Fruit fly (Drosophila melanogaster) whole organism, pupa: ENCODE measurements around the gene hkb.

Experiments used
- CG10348 ChIP-seq: fragments of 200-800 bp; sonication (Bioruptor generic); IDR thresholded peaks from 2 replicates; pipeline ENCODE4 v1.3.6; 2022; ENCODE audit warnings: missing biosample characterization, missing genetic modification characterization
- CG12605 ChIP-seq: fragments of 200-800 bp; sonication (Bioruptor generic); IDR thresholded peaks from 2 replicates; pipeline ENCODE4 v1.3.6; 2022; ENCODE audit warnings: missing biosample characterization, missing genetic modification characterization
- CG13204 ChIP-seq: fragments of 200-800 bp; sonication (Bioruptor generic); optimal IDR thresholded peaks from 2 replicates; lab custom pipeline; 2018; ENCODE audit warnings: missing biosample characterization, mild to moderate bottlenecking, missing genetic modification characterization, moderate library complexity
- CG14655 ChIP-seq: fragments of 200-800 bp; sonication (Bioruptor generic); optimal IDR thresholded peaks from 3 replicates; lab custom pipeline; 2017; ENCODE audit warnings: mild to moderate bottlenecking, missing biosample characterization, missing genetic modification reagents, missing genetic modification characterization
- CG15710 ChIP-seq: fragments of 200-800 bp; sonication (Bioruptor generic); optimal IDR thresholded peaks from 2 replicates; lab custom pipeline; 2018; ENCODE audit warnings: missing biosample characterization, mild to moderate bottlenecking, missing genetic modification characterization, moderate library complexity
- CG17806 ChIP-seq: fragments of 200-800 bp; sonication (Bioruptor generic); optimal IDR thresholded peaks from 2 replicates; lab custom pipeline; 2018; ENCODE audit warnings: missing biosample characterization, mild to moderate bottlenecking, missing genetic modification characterization, moderate library complexity
- CG32121 ChIP-seq: fragments of 200-800 bp; sonication (Bioruptor generic); IDR thresholded peaks from 2 replicates; pipeline ENCODE4 v1.3.6; 2022; ENCODE audit warnings: missing biosample characterization, missing genetic modification characterization
- CG34367 ChIP-seq: fragments of 200-800 bp; sonication (Bioruptor generic); optimal IDR thresholded peaks from 2 replicates; lab custom pipeline; 2018; ENCODE audit warnings: missing biosample characterization, mild to moderate bottlenecking, missing genetic modification characterization
- CG4496 ChIP-seq: fragments of 200-800 bp; sonication (Bioruptor generic); IDR thresholded peaks from 3 replicates; pipeline ENCODE4 v1.3.6; 2022; ENCODE audit warnings: missing biosample characterization, missing genetic modification characterization
- CG8159 ChIP-seq: fragments of 200-800 bp; sonication (Bioruptor generic); optimal IDR thresholded peaks from 3 replicates; lab custom pipeline; 2018; ENCODE audit warnings: missing biosample characterization, mild to moderate bottlenecking, missing genetic modification characterization, moderate library complexity
- CG8301 ChIP-seq: fragments of 200-800 bp; sonication (Bioruptor generic); optimal IDR thresholded peaks from 2 replicates; lab custom pipeline; 2018; ENCODE audit warnings: missing biosample characterization, mild to moderate bottlenecking, missing genetic modification characterization
- CG9948 ChIP-seq: fragments of 200-800 bp; sonication (Bioruptor generic); optimal IDR thresholded peaks from 2 replicates; lab custom pipeline; 2018; ENCODE audit warnings: missing biosample characterization, mild to moderate bottlenecking, missing genetic modification characterization, moderate library complexity
- D1 ChIP-seq: fragments of 200-800 bp; sonication (Bioruptor generic); optimal IDR thresholded peaks from 2 replicates; lab custom pipeline; 2018; ENCODE audit warnings: missing biosample characterization, mild to moderate bottlenecking, missing genetic modification characterization, moderate library complexity
- EcR ChIP-seq: fragments of 200-800 bp; sonication (Bioruptor generic); optimal IDR thresholded peaks from 3 replicates; lab custom pipeline; 2019; ENCODE audit warnings: missing biosample characterization, missing genetic modification characterization, mild to moderate bottlenecking, moderate library complexity, missing genetic modification reagents
- Ets98B ChIP-seq: fragments of 200-800 bp; sonication (Bioruptor generic); IDR thresholded peaks from 2 replicates; pipeline ENCODE4 v1.3.6; 2022; ENCODE audit warnings: missing biosample characterization, missing genetic modification characterization
- Pif1A ChIP-seq: fragments of 200-800 bp; sonication (Bioruptor generic); optimal IDR thresholded peaks from 3 replicates; lab custom pipeline; 2016; ENCODE audit warnings: missing biosample characterization, missing genetic modification characterization
- Pif1B ChIP-seq: fragments of 200-800 bp; sonication (Bioruptor generic); optimal IDR thresholded peaks from 3 replicates; lab custom pipeline; 2016; ENCODE audit warnings: missing biosample characterization, missing genetic modification characterization
- Snoo ChIP-seq: fragments of 200-800 bp; sonication (Bioruptor generic); optimal IDR thresholded peaks from 3 replicates; lab custom pipeline; 2017; ENCODE audit warnings: missing biosample characterization, mild to moderate bottlenecking, missing genetic modification characterization, inconsistent platforms
- fd96Ca ChIP-seq: fragments of 200-800 bp; sonication (Bioruptor generic); IDR thresholded peaks from 3 replicates; pipeline ENCODE4 v1.3.6; 2022; ENCODE audit warnings: missing biosample characterization, missing genetic modification characterization
- gl ChIP-seq: fragments of 200-800 bp; sonication (Bioruptor generic); optimal IDR thresholded peaks from 2 replicates; lab custom pipeline; 2018; ENCODE audit warnings: missing biosample characterization, mild to moderate bottlenecking, missing genetic modification characterization
- rn ChIP-seq: fragments of 200-800 bp; sonication (Bioruptor generic); IDR thresholded peaks from 2 replicates; pipeline ENCODE4 v1.3.6; 2022; ENCODE audit warnings: missing biosample characterization, missing genetic modification characterization

The hkb gene

DNA sequence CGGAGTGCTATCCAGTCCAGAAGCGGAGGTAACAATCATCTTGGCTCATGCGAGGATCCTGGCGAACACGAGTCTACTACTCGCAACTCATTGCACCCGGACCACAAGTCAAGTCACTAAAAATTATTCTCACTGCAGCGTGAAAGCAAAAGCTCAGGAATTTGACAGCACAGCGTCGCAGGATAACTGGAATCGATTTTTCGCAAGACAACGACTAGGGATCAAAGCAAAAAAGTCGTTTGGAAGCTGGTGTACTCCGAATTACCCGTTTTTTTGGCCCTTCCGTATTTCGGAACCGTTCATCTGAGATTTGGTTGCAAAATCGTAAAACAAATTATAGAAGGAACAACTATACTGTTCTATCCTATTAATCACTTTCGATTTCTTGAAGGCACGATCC lies 27.9 kb downstream of the hkb start:
- TF ChIP-seq CG17806 (tag; lab: Kevin White, UChicago) (no peak), CG13204 (GFP tag; lab: Kevin White, UChicago) (no peak), D1 (tag; lab: Kevin White, UChicago) (no peak), CG34367 (tag; lab: Kevin White, UChicago) (no peak), EcR (GFP tag; lab: Kevin White, UChicago) (no peak), CG10348 (GFP tag; lab: Robert Waterston, UW) (no peak), Snoo (tag; lab: Kevin White, UChicago) (no peak), gl (tag; lab: Kevin White, UChicago) (no peak), CG4496 (GFP tag; lab: Robert Waterston, UW) (no peak), CG12605 (GFP tag; lab: Robert Waterston, UW) (no peak), fd96Ca (no peak)
- TF ChIP-seq, all 21 proteins: peak for 0

DNA sequence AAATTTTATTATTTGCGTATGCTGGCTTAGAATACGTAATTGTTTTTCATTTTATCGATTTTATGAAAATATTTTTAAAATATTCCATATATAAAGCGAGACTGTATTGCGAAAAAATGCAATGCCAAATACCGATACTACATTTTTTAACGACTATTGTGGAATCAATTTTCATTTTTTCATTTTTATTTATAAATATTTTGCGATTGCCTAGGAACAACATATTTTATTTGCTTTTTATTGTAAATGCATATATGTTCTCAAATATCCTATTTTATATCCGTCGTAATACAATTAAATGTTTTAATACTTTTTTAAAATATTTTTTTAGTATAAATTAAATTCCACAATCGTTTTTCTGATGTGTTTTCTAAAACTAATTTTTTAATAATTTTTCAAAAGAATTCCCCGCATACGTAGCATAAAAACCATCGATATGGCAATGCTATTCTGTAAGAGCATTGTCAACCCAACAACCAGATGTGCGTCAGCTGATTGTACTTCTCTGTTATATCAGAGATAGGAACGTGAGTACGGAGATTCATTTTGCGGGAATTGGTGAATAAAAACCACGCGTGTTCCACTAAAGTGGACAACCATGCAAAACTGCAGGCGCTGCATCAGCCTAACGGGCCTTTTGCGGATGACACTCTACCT lies 35.3 kb downstream of the hkb start, which contains the start of gene Suv3:
Gene Suv3, plus strand, starts transcription at position 489 of the 657 bp plus-strand sequence.
- no peak for TF ChIP-seq rn (GFP tag; lab: Robert Waterston, UW)
- TF ChIP-seq D1 (tag; lab: Kevin White, UChicago), result peak; percentile 29
- no peak for TF ChIP-seq CG10348 (GFP tag; lab: Robert Waterston, UW)
- TF ChIP-seq CG9948 (tag; lab: Kevin White, UChicago), result peak; percentile 46
- 0 out of 2 replicates have a peak, but pooled peaks have one; percentile 20 for TF ChIP-seq CG12605 (GFP tag; lab: Robert Waterston, UW)
- TF ChIP-seq gl (tag; lab: Kevin White, UChicago), result no peak
- TF ChIP-seq CG8159 (tag; lab: Kevin White, UChicago), result peak; percentile 49
- no peak for TF ChIP-seq CG4496 (GFP tag; lab: Robert Waterston, UW)
- TF ChIP-seq CG8301, result no peak
- TF ChIP-seq CG17806 (tag; lab: Kevin White, UChicago), result peak; percentile 19
- TF ChIP-seq CG15710, result peak; percentile 41
- TF ChIP-seq Pif1B (GFP tag; lab: Kevin White, UChicago), result no peak

DNA sequence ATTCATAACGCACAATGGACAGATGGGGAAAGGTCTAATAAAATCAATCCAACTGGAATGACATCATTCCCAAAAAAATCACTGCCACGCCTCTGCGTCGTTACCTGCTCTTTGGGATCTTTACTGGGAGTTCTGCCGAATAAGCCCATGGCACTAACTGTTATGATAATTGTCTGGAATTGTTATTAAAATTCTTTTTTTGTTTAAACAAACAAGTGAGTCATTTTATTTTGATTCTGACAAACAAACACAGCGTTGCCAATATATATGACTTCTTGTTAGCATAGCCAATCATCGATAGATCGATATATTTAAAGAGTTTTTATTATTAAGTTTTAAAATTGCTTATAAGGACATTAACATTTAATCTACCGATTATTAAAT lies 35.8 kb downstream of the hkb start, which contains the start of gene Vps24:
Gene Vps24, minus strand, starts transcription at position 265 of the 384 bp plus-strand sequence.
- peak; percentile 32 for TF ChIP-seq EcR (GFP tag; lab: Kevin White, UChicago)
- TF ChIP-seq D1 (tag; lab: Kevin White, UChicago), result no peak
- TF ChIP-seq, all 21 proteins: peak for 1

DNA sequence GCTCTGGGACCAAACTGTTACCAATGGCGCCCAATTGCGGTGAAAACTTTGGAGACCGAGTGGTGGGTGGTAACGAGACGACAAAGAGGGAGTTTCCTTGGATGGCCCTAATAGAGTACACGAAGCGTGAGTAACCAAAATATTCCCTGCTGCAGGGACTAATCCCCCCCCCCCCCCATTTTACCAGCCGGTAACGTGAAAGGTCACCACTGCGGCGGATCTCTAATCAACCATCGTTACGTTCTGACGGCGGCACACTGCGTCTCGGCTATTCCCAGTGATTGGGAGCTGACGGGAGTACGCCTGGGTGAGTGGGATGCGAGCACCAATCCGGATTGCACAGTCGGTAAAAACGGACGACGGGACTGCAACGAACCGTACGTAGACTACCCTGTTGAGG lies 37.7 kb downstream of the hkb start:
- no peak for TF ChIP-seq CG14655 (GFP tag; lab: Kevin White, UChicago)
- no peak for TF ChIP-seq D1 (tag; lab: Kevin White, UChicago)
- no peak for TF ChIP-seq Pif1B (GFP tag; lab: Kevin White, UChicago)
- no peak for TF ChIP-seq CG34367 (tag; lab: Kevin White, UChicago)
- no peak for TF ChIP-seq Snoo (tag; lab: Kevin White, UChicago)
- TF ChIP-seq fd96Ca, result no peak
- TF ChIP-seq Pif1A, result no peak
- no peak for TF ChIP-seq CG8301
- no peak for TF ChIP-seq CG8159 (tag; lab: Kevin White, UChicago)

DNA sequence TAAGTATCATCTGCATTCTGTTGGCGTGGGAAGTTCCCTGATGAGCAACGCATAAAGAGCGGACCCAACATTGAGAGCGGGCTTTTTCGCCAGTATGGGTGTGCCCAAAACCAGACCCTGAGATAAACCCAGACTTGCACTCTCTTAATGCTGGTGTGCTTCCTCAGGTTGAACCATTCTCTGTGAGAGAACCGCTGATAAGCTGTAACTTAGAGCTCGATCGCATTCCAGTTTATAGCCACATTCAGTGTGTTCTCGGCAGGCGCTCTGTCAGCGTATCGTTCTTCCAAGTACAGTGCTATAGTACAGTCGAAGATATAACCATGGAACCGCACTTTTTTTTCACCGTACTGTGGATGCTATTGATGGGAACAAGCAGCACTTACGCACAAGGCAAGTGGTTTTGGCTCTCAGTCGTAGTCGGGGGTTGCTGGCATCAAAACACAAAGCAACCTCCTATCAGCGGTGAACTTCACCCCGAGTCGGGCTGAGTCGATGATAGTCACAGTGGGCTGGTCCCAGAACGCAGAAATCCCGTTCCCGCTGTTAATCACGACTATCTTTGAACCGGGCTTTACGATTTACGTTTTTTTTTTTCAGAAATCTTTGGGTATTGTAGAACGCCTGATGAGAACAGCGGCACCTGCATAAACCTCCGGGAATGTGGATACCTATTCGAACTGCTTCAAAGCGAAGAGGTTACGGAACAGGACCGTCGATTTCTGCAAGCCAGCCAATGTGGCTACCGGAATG lies 38.6 kb downstream of the hkb start, which contains the start of gene MP1:
Gene MP1, plus strand, starts transcription at position 245 of the 753 bp plus-strand sequence.
- peak; percentile 23 for TF ChIP-seq Snoo (tag; lab: Kevin White, UChicago)
- no peak; the same call in 1 of the 2 replicates for TF ChIP-seq Ets98B
- TF ChIP-seq CG4496 (GFP tag; lab: Robert Waterston, UW), result no peak
- TF ChIP-seq gl (tag; lab: Kevin White, UChicago), result peak; percentile 34
- TF ChIP-seq CG12605 (GFP tag; lab: Robert Waterston, UW), result 0 out of 2 replicates have a peak, but pooled peaks have one; percentile 41
- TF ChIP-seq CG8159 (tag; lab: Kevin White, UChicago), result peak; percentile 11
- TF ChIP-seq EcR (GFP tag; lab: Kevin White, UChicago), result peak; percentile 80

DNA sequence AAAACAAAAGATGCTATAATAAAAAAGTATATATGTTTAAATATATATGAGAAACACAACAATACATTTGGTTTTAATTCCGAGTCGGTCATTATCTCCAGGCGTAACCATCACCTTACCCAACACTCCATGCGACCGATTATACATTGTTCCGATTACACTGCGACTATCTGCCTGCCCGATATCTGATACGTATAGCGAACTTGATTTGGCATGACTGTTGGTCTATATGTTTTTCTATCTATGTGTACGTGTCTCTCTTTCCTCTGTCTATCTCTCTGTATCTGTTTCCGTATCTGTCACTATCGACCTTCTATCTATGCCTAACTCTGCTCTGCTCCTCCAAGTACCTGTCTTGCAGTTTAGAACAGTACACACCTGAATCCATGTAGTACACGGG lies 45.0 kb downstream of the hkb start:
- TF ChIP-seq Pif1B (GFP tag; lab: Kevin White, UChicago) (no peak), CG32121 (GFP tag; lab: Robert Waterston, UW) (no peak), Pif1A (no peak), CG13204 (GFP tag; lab: Kevin White, UChicago) (no peak), CG9948 (tag; lab: Kevin White, UChicago) (no peak), CG8159 (tag; lab: Kevin White, UChicago) (no peak), CG17806 (tag; lab: Kevin White, UChicago) (no peak), EcR (GFP tag; lab: Kevin White, UChicago) (no peak), gl (tag; lab: Kevin White, UChicago) (no peak), Ets98B (no peak), rn (GFP tag; lab: Robert Waterston, UW) (no peak), CG15710 (no peak), CG4496 (GFP tag; lab: Robert Waterston, UW) (no peak), CG8301 (no peak), CG34367 (tag; lab: Kevin White, UChicago) (no peak), CG14655 (GFP tag; lab: Kevin White, UChicago) (no peak)
- TF ChIP-seq, all 21 proteins: peak for 0
